Fruit fly (Drosophila melanogaster): ENCODE measurements around the gene sstn.

Gene sstn

dm6 chr3L:15141118-15142003 is 46.8 kb upstream of the sstn start (continued):
- TF ChIP-seq emc (GFP tag; optimal IDR thresholded peaks at IDR 0.05) = no peak
- no peak for TF ChIP-seq az2 (GFP tag; optimal IDR thresholded peaks at IDR 0.05)
- no peak for TF ChIP-seq Lpt (GFP tag; optimal IDR thresholded peaks at IDR 0.05)
- TF ChIP-seq Ravus (GFP tag; IDR thresholded peaks at IDR 0.05) = no peak
- TF ChIP-seq CG4328 (GFP tag; optimal IDR thresholded peaks at IDR 0.05) = no peak
- no peak for TF ChIP-seq CG8359 (GFP tag; optimal IDR thresholded peaks at IDR 0.05; ENCODE audit: borderline replicate concordance)
- TF ChIP-seq oc (tag; optimal IDR thresholded peaks at IDR 0.05) = no peak
- peak; percentile 65; the same call in 2 of the 3 replicates for TF ChIP-seq zfh1 (GFP tag; IDR thresholded peaks at IDR 0.05)
- no peak for TF ChIP-seq CG11560 (tag; IDR thresholded peaks at IDR 0.05)
- TF ChIP-seq nerfin-1 (tag; optimal IDR thresholded peaks at IDR 0.05) = no peak
- TF ChIP-seq CG16779 (GFP tag; IDR thresholded peaks at IDR 0.05) = no peak
- no peak for TF ChIP-seq CG6175 (GFP tag; IDR thresholded peaks at IDR 0.05)
- no peak for TF ChIP-seq CG13123 (GFP tag; optimal IDR thresholded peaks at IDR 0.05)
- TF ChIP-seq Xrp1 (GFP tag; IDR thresholded peaks at IDR 0.05) = peak; percentile 59
- no peak for TF ChIP-seq crc (GFP tag; optimal IDR thresholded peaks at IDR 0.05)
- peak; percentile 2 for TF ChIP-seq CG2116 (GFP tag; optimal IDR thresholded peaks at IDR 0.05)
- TF ChIP-seq sc (optimal IDR thresholded peaks at IDR 0.05) = no peak
- TF ChIP-seq sc (GFP tag; optimal IDR thresholded peaks at IDR 0.05) = no peak
- no peak for TF ChIP-seq cato (GFP tag; optimal IDR thresholded peaks at IDR 0.05; ENCODE audit: borderline replicate concordance)
- no peak for TF ChIP-seq CG14050 (GFP tag; IDR thresholded peaks at IDR 0.05)
- TF ChIP-seq croc (GFP tag; conservative IDR thresholded peaks at IDR 0.05) = no peak
- no peak for TF ChIP-seq dm (GFP tag; optimal IDR thresholded peaks at IDR 0.05)
- TF ChIP-seq da (GFP tag; optimal IDR thresholded peaks at IDR 0.05) = no peak
- TF ChIP-seq CG11696 (GFP tag; IDR thresholded peaks at IDR 0.05) = 0 out of 2 replicates have a peak, but pooled peaks have one; percentile 18
- TF ChIP-seq gsb (GFP tag; IDR thresholded peaks at IDR 0.05) = no peak
- no peak for TF ChIP-seq chif (GFP tag; optimal IDR thresholded peaks at IDR 0.05)
- no peak for TF ChIP-seq tio (GFP tag; optimal IDR thresholded peaks at IDR 0.05)
- no peak for TF ChIP-seq dati (GFP tag; IDR thresholded peaks at IDR 0.05)
- peak; percentile 60; the same call in 1 of the 2 replicates for TF ChIP-seq CG4360 (GFP tag; IDR thresholded peaks at IDR 0.05)
- no peak for TF ChIP-seq salm (tag; optimal IDR thresholded peaks at IDR 0.05)
- TF ChIP-seq CG16863 (GFP tag; optimal IDR thresholded peaks at IDR 0.05) = no peak
- no peak; the same call in 1 of the 2 replicates for TF ChIP-seq Atf6 (GFP tag; IDR thresholded peaks at IDR 0.05)
- TF ChIP-seq sim (GFP tag; IDR thresholded peaks at IDR 0.05) = no peak
- no peak for TF ChIP-seq PHDP (tag; optimal IDR thresholded peaks at IDR 0.05)
- TF ChIP-seq CG33557 (GFP tag; optimal IDR thresholded peaks at IDR 0.05) = no peak
- TF ChIP-seq CG11695 (GFP tag; IDR thresholded peaks at IDR 0.05) = no peak
- peak in 1 of 2 experiments; percentile 4 for TF ChIP-seq bsh (GFP tag; optimal IDR thresholded peaks at IDR 0.05)
- TF ChIP-seq CG34224 (GFP tag; IDR thresholded peaks at IDR 0.05; ENCODE audit: partially characterized antibody) = no peak
- TF ChIP-seq CG1647 (GFP tag; optimal IDR thresholded peaks at IDR 0.05) = no peak
- no peak for TF ChIP-seq Sox100B (GFP tag; optimal IDR thresholded peaks at IDR 0.05)
- TF ChIP-seq ase (GFP tag; IDR thresholded peaks at IDR 0.05) = no peak
- TF ChIP-seq CHES-1-like (GFP tag; optimal IDR thresholded peaks at IDR 0.05) = peak; percentile 27
- TF ChIP-seq row (GFP tag; IDR thresholded peaks at IDR 0.05) = peak; percentile 83
- TF ChIP-seq run (tag; optimal IDR thresholded peaks at IDR 0.05) = no peak
- no peak for TF ChIP-seq Bdp1 (GFP tag; optimal IDR thresholded peaks at IDR 0.05)
- no peak for TF ChIP-seq dmrt11E (tag; optimal IDR thresholded peaks at IDR 0.05)
- TF ChIP-seq ato (GFP tag; IDR thresholded peaks at IDR 0.05; ENCODE audit: partially characterized antibody) = no peak
- TF ChIP-seq cas (GFP tag; IDR thresholded peaks at IDR 0.05) = no peak
- TF ChIP-seq CG17361 (GFP tag; IDR thresholded peaks at IDR 0.05) = peak; percentile 50; the same call in 2 of the 3 replicates
- TF ChIP-seq CG31365 (tag; optimal IDR thresholded peaks at IDR 0.05) = no peak
